Worm (Caenorhabditis elegans) whole organism, late embryonic: ENCODE results near the gene Y105C5B.20.

ENCODE experiments used
- C08G9.2 ChIP-seq: sonication (generic microtip); optimal IDR thresholded peaks from 2 replicates; lab custom pipeline; 2016; ENCODE audit warnings: mild to moderate bottlenecking, missing genetic modification characterization, moderate library complexity, missing compliant biosample characterization
- ceh-14 ChIP-seq: sonication (generic microtip); optimal IDR thresholded peaks from 2 replicates; lab custom pipeline; 2016; ENCODE audit warnings: missing genotype, missing genetic modification characterization, missing compliant biosample characterization
- ceh-34 ChIP-seq: sonication (generic microtip); optimal IDR thresholded peaks from 2 replicates; lab custom pipeline; 2016; ENCODE audit warnings: mild to moderate bottlenecking, missing genetic modification characterization, missing compliant biosample characterization
- ceh-6 ChIP-seq: fragments of 200-800 bp; sonication (Bioruptor generic); optimal IDR thresholded peaks from 2 replicates; lab custom pipeline; 2018; ENCODE audit warnings: mild to moderate bottlenecking, missing genetic modification characterization, missing compliant biosample characterization
- che-1 ChIP-seq: sonication (generic microtip); optimal IDR thresholded peaks from 2 replicates; lab custom pipeline; 2016; ENCODE audit warnings: mild to moderate bottlenecking, missing genetic modification characterization, missing compliant biosample characterization
- dmd-4 ChIP-seq: sonication (generic microtip); optimal IDR thresholded peaks from 2 replicates; lab custom pipeline; 2016; ENCODE audit warnings: borderline replicate concordance, missing genetic modification characterization, missing compliant biosample characterization
- ets-4 ChIP-seq: sonication (generic microtip); optimal IDR thresholded peaks from 2 replicates; lab custom pipeline; 2016; ENCODE audit warnings: missing genetic modification characterization, missing compliant biosample characterization
- fkh-10 ChIP-seq: fragments of 150-350 bp; optimal IDR thresholded peaks from 2 replicates; lab custom pipeline; 2014; ENCODE audit warnings: missing biosample characterization, missing genetic modification reagents, missing genetic modification characterization
- nhr-11 ChIP-seq: fragments of 150-350 bp; optimal IDR thresholded peaks from 2 replicates; lab custom pipeline; 2014; ENCODE audit warnings: missing biosample characterization, missing genetic modification characterization
- syd-9 ChIP-seq: sonication (generic microtip); optimal IDR thresholded peaks from 2 replicates; lab custom pipeline; 2016; ENCODE audit warnings: mild to moderate bottlenecking, missing genetic modification characterization, moderate library complexity, missing compliant biosample characterization
- tbx-7 ChIP-seq: sonication (generic microtip); optimal IDR thresholded peaks from 2 replicates; lab custom pipeline; 2016; ENCODE audit warnings: missing genotype, missing genetic modification characterization, missing compliant biosample characterization
- unc-3 ChIP-seq, 2 experiments: fragments of 200-800 bp in 1 of 2; sonication (Bioruptor generic) in 1 of 2; sonication (generic microtip) in 1 of 2; conservative IDR thresholded peaks in 1 of 2; optimal IDR thresholded peaks in 1 of 2; 2 replicates each; pipeline versions ENCODE4 v1.3.6 to Lab custom; 2016 to 2022; ENCODE audit warnings: missing compliant biosample characterization in 2 of 2, missing genetic modification characterization in 2 of 2, missing genetic modification reagents in 1 of 2
- unc-86 ChIP-seq: sonication (generic microtip); optimal IDR thresholded peaks from 2 replicates; lab custom pipeline; 2016; ENCODE audit warnings: missing genetic modification characterization, missing compliant biosample characterization
- ztf-16 ChIP-seq: sonication (generic microtip); optimal IDR thresholded peaks from 2 replicates; lab custom pipeline; 2017; ENCODE audit warnings: missing genetic modification characterization, missing compliant biosample characterization

DNA sequence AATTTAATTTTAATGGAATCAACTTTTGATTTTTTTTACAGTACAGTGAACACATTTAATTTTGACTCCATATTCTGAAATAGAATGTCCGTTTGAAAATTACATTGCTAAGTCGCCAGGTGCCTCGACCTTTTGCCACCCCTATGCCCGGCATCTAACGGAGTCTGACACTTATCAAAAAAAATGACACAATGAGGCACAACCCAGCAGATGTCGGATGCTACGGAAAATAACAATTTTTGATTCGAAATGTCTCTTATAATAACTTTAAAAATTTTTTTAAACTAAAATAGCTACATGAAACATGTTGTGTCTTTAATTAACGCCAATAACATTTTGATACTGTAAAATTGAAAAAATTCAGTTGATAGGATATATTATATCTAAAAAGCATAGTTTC lies 39.1 kb downstream of the Y105C5B.20 start:
- no peak for TF ChIP-seq unc-3 (GFP tag; conservative IDR thresholded peaks at IDR 0.05; lab: Robert Waterston, UW)
- no peak for TF ChIP-seq unc-3 (tag; optimal IDR thresholded peaks at IDR 0.05; lab: Kevin White, UChicago)
- no peak for TF ChIP-seq ztf-16 (tag; lab: Kevin White, UChicago)
- TF ChIP-seq ets-4 (tag; lab: Kevin White, UChicago), result no peak
- TF ChIP-seq tbx-7 (tag; lab: Kevin White, UChicago), result no peak
- TF ChIP-seq ceh-6 (GFP tag; lab: Kevin White, UChicago), result no peak
- no peak for TF ChIP-seq dmd-4
- no peak for TF ChIP-seq che-1 (tag; lab: Kevin White, UChicago)
- no peak for TF ChIP-seq fkh-10 (GFP tag; lab: Kevin White, UChicago)
- TF ChIP-seq ceh-34 (tag; lab: Kevin White, UChicago), result no peak
- TF ChIP-seq ceh-14 (tag; lab: Kevin White, UChicago), result no peak
- no peak for TF ChIP-seq syd-9 (tag; lab: Kevin White, UChicago)
- TF ChIP-seq C08G9.2 (tag; lab: Kevin White, UChicago), result no peak
- TF ChIP-seq nhr-11, result no peak
- TF ChIP-seq unc-86 (tag; lab: Kevin White, UChicago), result no peak
